Worm (Caenorhabditis elegans) whole organism, L2 larva: ENCODE data around the gene pdi-2.

ENCODE experiments used
- R02D3.7 ChIP-seq: fragments of 150-350 bp; optimal IDR thresholded peaks from 2 replicates; lab custom pipeline; 2014; ENCODE audit warnings: missing biosample characterization, missing genetic modification characterization
- aly-2 ChIP-seq: fragments of 150-350 bp; optimal IDR thresholded peaks from 2 replicates; lab custom pipeline; 2014; ENCODE audit warnings: missing biosample characterization, missing genetic modification characterization
- ama-1 ChIP-seq: fragments of 150-350 bp; optimal IDR thresholded peaks from 2 replicates; lab custom pipeline; 2018; ENCODE audit warnings: inconsistent platforms
- lin-11 ChIP-seq: fragments of 150-350 bp; sonication (generic microtip); optimal IDR thresholded peaks from 2 replicates; lab custom pipeline; 2014; ENCODE audit warnings: missing biosample characterization, missing genetic modification characterization, inconsistent platforms, mixed read lengths
- mbf-1 ChIP-seq: sonication (generic microtip); optimal IDR thresholded peaks from 2 replicates; lab custom pipeline; 2017; ENCODE audit warnings: missing biosample characterization, missing genetic modification characterization
- mdl-1 ChIP-seq, 2 experiments: fragments of 150-350 bp in 1 of 2; sonication (generic microtip) in 1 of 2; optimal IDR thresholded peaks; 2 replicates each; lab custom pipeline; 2017; ENCODE audit warnings: missing biosample characterization in 2 of 2, missing genetic modification characterization in 2 of 2
- nhr-11 ChIP-seq: fragments of 150-350 bp; optimal IDR thresholded peaks from 2 replicates; lab custom pipeline; 2014; ENCODE audit warnings: missing biosample characterization, missing genetic modification characterization
- nhr-237 ChIP-seq: fragments of 150-350 bp; optimal IDR thresholded peaks from 2 replicates; lab custom pipeline; 2014; ENCODE audit warnings: missing biosample characterization, missing genetic modification characterization
- nhr-77 ChIP-seq: fragments of 150-350 bp; optimal IDR thresholded peaks from 2 replicates; lab custom pipeline; 2014; ENCODE audit warnings: missing biosample characterization, missing genetic modification characterization
- skn-1 ChIP-seq: sonication (generic microtip); optimal IDR thresholded peaks from 2 replicates; lab custom pipeline; 2017; ENCODE audit warnings: missing biosample characterization, missing genetic modification characterization
- snpc-4 ChIP-seq: fragments of 150-350 bp; optimal IDR thresholded peaks from 2 replicates; lab custom pipeline; 2014; ENCODE audit warnings: missing biosample characterization, missing genetic modification characterization
- unc-62 ChIP-seq: fragments of 150-350 bp; optimal IDR thresholded peaks from 2 replicates; lab custom pipeline; 2014; ENCODE audit warnings: missing biosample characterization, missing genetic modification reagents, missing genetic modification characterization
- zag-1 ChIP-seq: fragments of 150-350 bp; optimal IDR thresholded peaks from 2 replicates; lab custom pipeline; 2014; ENCODE audit warnings: missing biosample characterization, missing genetic modification characterization

DNA sequence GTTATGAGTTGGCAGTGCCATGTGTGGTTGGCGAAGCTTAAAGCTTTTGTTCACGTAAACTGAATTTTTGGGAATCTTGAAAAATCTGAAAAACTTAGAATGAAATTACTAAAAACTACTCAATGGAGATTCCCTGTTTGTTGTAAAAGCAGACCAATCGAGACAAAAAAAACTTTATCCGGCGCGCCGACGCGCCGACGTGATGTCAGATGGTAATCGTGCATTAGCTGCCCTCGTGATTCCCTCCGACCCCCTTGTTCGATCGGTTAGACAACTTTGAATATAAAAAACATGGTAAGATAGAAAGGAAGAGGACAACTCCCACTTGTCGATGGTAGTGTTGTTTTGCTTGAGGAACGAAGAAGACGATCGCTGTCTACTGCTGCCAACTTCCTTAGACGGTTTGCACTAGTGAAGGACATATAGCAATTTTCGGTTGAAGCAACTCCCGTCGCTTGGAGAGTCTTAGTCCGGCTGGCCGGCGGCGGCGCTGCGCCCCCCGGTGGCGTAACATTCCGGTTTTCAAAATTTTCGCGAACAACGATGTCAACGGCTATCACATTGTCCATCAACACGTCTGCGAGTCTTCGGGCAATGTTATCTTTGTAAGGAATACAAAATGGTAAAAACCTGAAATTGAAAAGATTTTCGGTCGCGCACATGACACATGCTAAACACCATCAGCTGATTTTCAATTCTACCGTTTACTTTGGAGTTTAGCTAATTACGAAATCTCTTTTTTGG, 26.1 kb downstream of the pdi-2 start, which contains the start of gene C07A12.18:
- TF ChIP-seq mdl-1 (tag; optimal IDR thresholded peaks at IDR 0.05; lab: Kevin White, UChicago) (no peak), unc-62 (GFP tag; lab: Kevin White, UChicago) (no peak), mbf-1 (tag; lab: Kevin White, UChicago) (no peak), snpc-4 (tag; lab: Kevin White, UChicago) (no peak), zag-1 (tag; lab: Kevin White, UChicago) (no peak), nhr-11 (tag; lab: Kevin White, UChicago) (no peak), ama-1 (lab: Kevin White, UChicago) (no peak), aly-2 (tag; lab: Kevin White, UChicago) (no peak), R02D3.7 (tag; lab: Kevin White, UChicago) (no peak), nhr-77 (no peak), nhr-237 (tag; lab: Kevin White, UChicago) (no peak), lin-11 (no peak), skn-1 (tag; lab: Kevin White, UChicago) (no peak)
